Fruit fly (Drosophila melanogaster) whole organism, adult: Measurements from ENCODE around the gene woc.

Experiments used
- CG11617 ChIP-seq: fragments of 200-800 bp; sonication (Bioruptor generic); optimal IDR thresholded peaks from 2 replicates; lab custom pipeline; 2017; ENCODE audit warnings: mild to moderate bottlenecking, missing biosample characterization, missing genetic modification reagents, missing genetic modification characterization
- CG12768 ChIP-seq: fragments of 200-800 bp; sonication (Bioruptor generic); optimal IDR thresholded peaks from 2 replicates; lab custom pipeline; 2017; ENCODE audit warnings: missing biosample characterization, missing genetic modification characterization, mild to moderate bottlenecking, moderate library complexity, missing genetic modification reagents
- CG14711 ChIP-seq: fragments of 200-800 bp; sonication (Bioruptor generic); optimal IDR thresholded peaks from 2 replicates; lab custom pipeline; 2018; ENCODE audit warnings: missing biosample characterization, mild to moderate bottlenecking, missing genetic modification characterization, moderate library complexity
- CG1620 ChIP-seq: fragments of 200-800 bp; sonication (Bioruptor generic); optimal IDR thresholded peaks from 2 replicates; lab custom pipeline; 2016; ENCODE audit warnings: missing biosample characterization, missing genetic modification characterization
- CG33017 ChIP-seq: fragments of 200-800 bp; sonication (Bioruptor generic); optimal IDR thresholded peaks from 2 replicates; lab custom pipeline; 2018; ENCODE audit warnings: missing biosample characterization, mild to moderate bottlenecking, missing genetic modification characterization, moderate library complexity
- CG5204 ChIP-seq: fragments of 200-800 bp; sonication (Bioruptor generic); optimal IDR thresholded peaks from 2 replicates; lab custom pipeline; 2016; ENCODE audit warnings: missing biosample characterization, missing genetic modification characterization
- CG7045 ChIP-seq: fragments of 200-800 bp; sonication (Bioruptor generic); optimal IDR thresholded peaks from 2 replicates; lab custom pipeline; 2017; ENCODE audit warnings: missing biosample characterization, mild to moderate bottlenecking, missing genetic modification characterization
- CG7101 ChIP-seq: fragments of 200-800 bp; sonication (Bioruptor generic); optimal IDR thresholded peaks from 2 replicates; lab custom pipeline; 2018; ENCODE audit warnings: missing biosample characterization, mild to moderate bottlenecking, missing genetic modification characterization, moderate library complexity
- Clk ChIP-seq: fragments of 200-800 bp; sonication (Bioruptor generic); optimal IDR thresholded peaks from 2 replicates; lab custom pipeline; 2017; ENCODE audit warnings: missing biosample characterization, missing genetic modification characterization
- Crg-1 ChIP-seq: fragments of 200-800 bp; sonication (Bioruptor generic); optimal IDR thresholded peaks from 2 replicates; lab custom pipeline; 2016; ENCODE audit warnings: missing biosample characterization, missing genetic modification characterization
- Hr96 ChIP-seq: fragments of 200-800 bp; sonication (Bioruptor generic); optimal IDR thresholded peaks from 2 replicates; lab custom pipeline; 2016; ENCODE audit warnings: missing biosample characterization, missing genetic modification characterization
- Mnt ChIP-seq: fragments of 200-800 bp; sonication (Bioruptor generic); optimal IDR thresholded peaks from 2 replicates; lab custom pipeline; 2016; ENCODE audit warnings: missing biosample characterization, mild to moderate bottlenecking, missing genetic modification characterization
- bab1 ChIP-seq: fragments of 200-800 bp; sonication (Bioruptor generic); optimal IDR thresholded peaks from 3 replicates; lab custom pipeline; 2019; ENCODE audit warnings: missing biosample characterization, mild to moderate bottlenecking, missing genetic modification characterization, moderate library complexity
- cic ChIP-seq: fragments of 200-800 bp; sonication (Bioruptor generic); optimal IDR thresholded peaks from 2 replicates; lab custom pipeline; 2017; ENCODE audit warnings: missing biosample characterization, mild to moderate bottlenecking, missing genetic modification characterization, moderate library complexity
- cnc ChIP-seq, 2 experiments: fragments of >200 bp; optimal IDR thresholded peaks; 2 replicates each; lab custom pipeline; 2017
- kay ChIP-seq: fragments of 200-800 bp; sonication (Bioruptor generic); peaks from one replicate; lab custom pipeline; 2016; ENCODE audit warnings: missing biosample characterization, missing genetic modification characterization, borderline replicate concordance
- ovo ChIP-seq: fragments of 200-800 bp; sonication (Bioruptor generic); optimal IDR thresholded peaks from 2 replicates; lab custom pipeline; 2016; ENCODE audit warnings: missing biosample characterization, missing genetic modification characterization
- pad ChIP-seq: fragments of 200-800 bp; sonication (Bioruptor generic); optimal IDR thresholded peaks from 3 replicates; lab custom pipeline; 2017; ENCODE audit warnings: missing biosample characterization, missing genetic modification characterization, mild to moderate bottlenecking, moderate library complexity, missing genetic modification reagents
- tj ChIP-seq: fragments of 200-800 bp; sonication (Bioruptor generic); optimal IDR thresholded peaks from 3 replicates; lab custom pipeline; 2017; ENCODE audit warnings: missing biosample characterization, mild to moderate bottlenecking, missing genetic modification characterization, moderate library complexity
- toe ChIP-seq: fragments of 200-800 bp; sonication (Bioruptor generic); optimal IDR thresholded peaks from 2 replicates; lab custom pipeline; 2016; ENCODE audit warnings: missing biosample characterization, missing genetic modification characterization

The woc gene

DNA sequence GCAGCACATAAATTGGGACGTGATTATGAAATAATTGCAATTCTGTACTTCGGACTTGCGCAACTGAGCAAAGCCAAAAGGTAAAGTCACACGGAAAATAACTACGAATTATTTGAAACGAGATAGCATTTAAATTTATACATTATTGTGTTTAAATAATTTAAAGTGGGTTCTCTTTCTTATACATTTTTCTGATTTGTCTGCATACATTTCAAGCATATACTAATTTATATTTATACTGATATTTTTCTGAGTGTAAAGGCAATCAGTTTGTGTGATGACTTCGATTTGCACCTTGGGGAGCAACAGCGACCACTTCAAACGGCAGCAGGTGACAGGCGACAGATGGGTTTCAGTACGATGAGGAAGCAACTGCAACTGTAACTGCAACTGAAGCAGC lies 38.4 kb downstream of the woc start:
- TF ChIP-seq CG5204 (GFP tag; lab: Kevin White, UChicago) (no peak), CG14711 (tag; lab: Kevin White, UChicago) (no peak), tj (GFP tag; lab: Kevin White, UChicago) (no peak), CG33017 (no peak), Clk (no peak), toe (GFP tag; lab: Kevin White, UChicago) (no peak), ovo (no peak), cic (GFP tag; lab: Kevin White, UChicago) (no peak), CG12768 (GFP tag; lab: Kevin White, UChicago) (no peak), CG7101 (tag; lab: Kevin White, UChicago) (no peak), Mnt (GFP tag; lab: Kevin White, UChicago) (no peak), bab1 (GFP tag; lab: Kevin White, UChicago) (no peak), Hr96 (GFP tag; lab: Kevin White, UChicago) (no peak), CG11617 (GFP tag; lab: Kevin White, UChicago) (no peak), CG7045 (GFP tag; lab: Kevin White, UChicago) (no peak), cnc (optimal IDR thresholded peaks at IDR 0.05; lab: Kevin White, UChicago) (no peak), kay (GFP tag; lab: Kevin White, UChicago) (no peak), Crg-1 (GFP tag; lab: Kevin White, UChicago) (no peak), CG1620 (GFP tag; lab: Kevin White, UChicago) (no peak), pad (GFP tag; lab: Kevin White, UChicago) (no peak)

DNA sequence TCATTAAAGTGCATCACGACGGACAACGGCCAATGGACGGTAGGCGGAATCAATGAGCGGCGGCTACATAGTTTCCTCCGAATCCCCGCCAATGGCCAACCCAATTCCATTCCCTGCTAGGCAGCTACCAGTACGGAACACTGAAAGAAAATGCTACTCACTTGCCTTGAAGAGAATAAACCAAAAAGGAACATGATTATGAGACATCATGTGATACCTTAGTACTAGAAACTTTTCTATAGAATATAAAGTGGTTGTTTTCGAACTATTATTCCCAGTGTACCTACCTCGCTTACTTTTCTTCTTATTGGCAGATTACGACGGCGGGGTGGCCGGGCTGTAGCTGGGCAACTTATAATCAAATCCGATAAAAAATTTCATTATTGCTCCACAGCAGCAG lies 39.1 kb downstream of the woc start:
- TF ChIP-seq pad (GFP tag; lab: Kevin White, UChicago) (no peak), CG14711 (tag; lab: Kevin White, UChicago) (no peak), CG1620 (GFP tag; lab: Kevin White, UChicago) (no peak), ovo (no peak), CG33017 (no peak), CG12768 (GFP tag; lab: Kevin White, UChicago) (no peak), CG11617 (GFP tag; lab: Kevin White, UChicago) (no peak), Clk (no peak), bab1 (GFP tag; lab: Kevin White, UChicago) (no peak), Crg-1 (GFP tag; lab: Kevin White, UChicago) (no peak), cnc (optimal IDR thresholded peaks at IDR 0.05; lab: Kevin White, UChicago) (no peak), CG7101 (tag; lab: Kevin White, UChicago) (no peak)

DNA sequence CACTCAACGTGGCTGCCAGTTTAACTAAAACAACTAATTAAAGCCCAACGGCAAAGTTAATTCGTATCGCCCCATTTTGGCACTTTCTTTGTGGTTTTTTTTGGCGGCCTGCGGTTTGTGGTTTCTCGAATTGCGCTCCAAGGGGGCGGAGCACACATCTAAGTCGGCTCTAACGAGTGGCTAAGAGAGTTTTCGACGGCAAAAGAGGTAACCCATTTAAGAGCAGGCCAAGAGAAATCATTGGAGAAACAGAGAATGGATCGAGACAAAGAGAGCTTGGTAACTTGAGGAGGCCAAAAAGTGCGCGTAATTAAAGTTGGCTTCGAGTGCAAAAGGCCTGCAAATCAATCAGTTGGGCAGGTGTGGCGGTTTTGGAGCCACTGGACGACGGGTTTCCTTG lies 40.8 kb downstream of the woc start:
- no peak for TF ChIP-seq CG7101 (tag; lab: Kevin White, UChicago)
- no peak for TF ChIP-seq tj (GFP tag; lab: Kevin White, UChicago)
- no peak for TF ChIP-seq Clk
- TF ChIP-seq cic (GFP tag; lab: Kevin White, UChicago), result no peak
- TF ChIP-seq CG33017, result no peak
- TF ChIP-seq Mnt (GFP tag; lab: Kevin White, UChicago), result no peak
- no peak for TF ChIP-seq Crg-1 (GFP tag; lab: Kevin White, UChicago)
- TF ChIP-seq Hr96 (GFP tag; lab: Kevin White, UChicago), result no peak
- no peak for TF ChIP-seq bab1 (GFP tag; lab: Kevin White, UChicago)
- no peak for TF ChIP-seq kay (GFP tag; lab: Kevin White, UChicago)
- no peak for TF ChIP-seq CG12768 (GFP tag; lab: Kevin White, UChicago)
- no peak for TF ChIP-seq ovo
- no peak for TF ChIP-seq toe (GFP tag; lab: Kevin White, UChicago)
- TF ChIP-seq CG1620 (GFP tag; lab: Kevin White, UChicago), result no peak
- no peak for TF ChIP-seq CG5204 (GFP tag; lab: Kevin White, UChicago)
- TF ChIP-seq CG7045 (GFP tag; lab: Kevin White, UChicago), result no peak
- TF ChIP-seq cnc (optimal IDR thresholded peaks at IDR 0.05; lab: Kevin White, UChicago), result no peak
- TF ChIP-seq pad (GFP tag; lab: Kevin White, UChicago), result no peak
- TF ChIP-seq CG11617 (GFP tag; lab: Kevin White, UChicago), result no peak

DNA sequence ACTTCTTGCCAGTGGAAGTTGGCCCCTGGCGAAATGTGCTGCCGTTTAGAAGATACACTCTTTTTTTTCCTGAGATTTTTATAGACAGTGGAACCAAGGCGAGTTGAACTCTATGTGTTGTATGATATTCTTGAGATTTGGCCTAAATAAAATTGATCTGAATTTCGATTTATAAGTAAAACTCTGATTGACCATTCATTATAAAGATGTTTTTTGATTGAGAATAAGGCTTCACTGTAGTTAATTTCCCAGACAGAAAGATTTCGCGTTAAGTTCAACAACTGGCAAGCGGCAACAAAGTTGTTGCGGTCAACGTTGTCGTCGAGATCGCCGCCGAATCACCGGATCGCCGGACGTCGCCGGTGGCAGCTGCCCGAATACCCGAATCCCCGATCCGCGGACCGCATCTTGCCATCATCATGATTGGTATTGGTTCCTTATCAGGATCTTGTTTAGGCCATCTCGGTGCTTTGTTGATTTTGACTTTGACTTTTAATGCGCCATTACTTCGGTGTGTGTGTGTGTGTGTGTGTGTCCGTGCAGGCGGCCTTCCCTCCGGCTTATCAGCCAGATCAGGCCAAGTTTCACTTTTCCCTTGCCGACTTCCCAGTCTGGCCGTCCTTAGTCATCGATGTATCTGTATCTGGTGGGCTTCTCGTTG lies 41.7 kb downstream of the woc start:
- TF ChIP-seq bab1 (GFP tag; lab: Kevin White, UChicago), result no peak

DNA sequence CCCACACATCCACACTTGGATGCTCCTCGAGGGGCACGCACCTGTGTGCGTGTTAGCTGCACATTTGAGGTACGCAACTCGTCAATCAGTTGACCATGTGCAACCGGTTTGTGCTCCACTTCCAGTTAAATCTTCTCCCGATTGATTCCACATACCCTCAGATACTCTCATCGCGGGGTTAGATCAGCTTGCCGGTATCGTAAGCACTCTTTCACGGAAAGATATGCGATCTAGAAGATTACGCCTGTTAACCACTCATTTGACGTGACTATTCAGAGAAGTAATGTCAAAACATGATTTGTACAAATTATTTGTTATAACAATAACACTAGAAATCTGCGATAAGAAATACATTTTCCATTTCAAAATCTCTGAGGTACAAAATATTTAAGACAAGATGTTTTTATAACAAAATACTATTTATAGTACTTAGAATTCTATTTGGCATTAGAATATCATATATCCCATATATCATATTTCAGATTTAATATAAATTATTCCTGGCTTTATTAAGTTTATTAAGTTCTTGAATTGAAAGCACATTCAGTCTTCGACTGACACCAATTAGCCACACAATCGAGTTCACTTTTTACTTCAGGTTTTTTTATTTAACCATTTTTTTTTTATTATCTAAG lies 42.9 kb downstream of the woc start:
- TF ChIP-seq CG12768 (GFP tag; lab: Kevin White, UChicago) (no peak), CG33017 (no peak), CG7101 (tag; lab: Kevin White, UChicago) (no peak)

DNA sequence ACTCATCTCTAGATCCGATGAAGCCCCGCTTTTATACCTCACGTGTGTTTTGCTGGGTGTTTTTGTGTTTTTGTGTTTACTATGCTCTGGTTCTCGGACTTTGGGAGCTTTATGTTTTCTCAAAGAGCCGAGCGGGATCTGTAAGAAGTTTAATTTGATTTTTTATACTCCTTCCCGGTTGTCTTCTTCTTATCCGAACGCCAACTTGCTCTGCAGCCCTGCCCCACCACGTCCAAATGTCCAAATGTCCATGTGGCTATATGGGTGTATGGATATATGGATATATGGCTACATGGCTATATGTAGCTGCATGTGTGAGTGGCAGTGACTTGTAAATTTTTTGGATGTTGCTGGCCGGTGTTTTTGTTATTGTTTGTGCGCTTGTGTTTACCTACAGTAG lies 45.0 kb downstream of the woc start:
- TF ChIP-seq CG7045 (GFP tag; lab: Kevin White, UChicago), result no peak
- TF ChIP-seq CG1620 (GFP tag; lab: Kevin White, UChicago), result no peak
- TF ChIP-seq tj (GFP tag; lab: Kevin White, UChicago), result no peak
- TF ChIP-seq CG11617 (GFP tag; lab: Kevin White, UChicago), result no peak
